Fruit fly (Drosophila melanogaster) whole organism, wandering third instar larva: ENCODE measurements around the gene CG10097.
A peak's percentile ranks its signal among the peaks of the same experiment; 100 is the strongest.

Experiments used
- HLH106 ChIP-seq: fragments of 200-800 bp; optimal IDR thresholded peaks from 3 replicates; lab custom pipeline; 2019; ENCODE audit warnings: missing biosample characterization, mild to moderate bottlenecking, missing genetic modification characterization, moderate library complexity
- Hr78 ChIP-seq: fragments of >200 bp; optimal IDR thresholded peaks from 2 replicates; lab custom pipeline; 2017; ENCODE audit warnings: missing biosample characterization, missing genetic modification characterization
- Myc ChIP-seq: fragments of >200 bp; optimal IDR thresholded peaks from 2 replicates; lab custom pipeline; 2017
- Sp1 ChIP-seq: fragments of 200-800 bp; sonication (Bioruptor generic); optimal IDR thresholded peaks from 3 replicates; lab custom pipeline; 2019; ENCODE audit warnings: missing biosample characterization, mild to moderate bottlenecking, missing genetic modification characterization, moderate library complexity
- br ChIP-seq: fragments of 200-800 bp; sonication (Bioruptor generic); optimal IDR thresholded peaks from 2 replicates; lab custom pipeline; 2016; ENCODE audit warnings: missing biosample characterization, missing genetic modification characterization
- brk ChIP-seq: fragments of 200-800 bp; sonication (Bioruptor generic); optimal IDR thresholded peaks from 2 replicates; lab custom pipeline; 2016; ENCODE audit warnings: missing biosample characterization, mild to moderate bottlenecking, missing genetic modification characterization
- h ChIP-seq: fragments of 200-800 bp; sonication (Bioruptor generic); optimal IDR thresholded peaks from 3 replicates; lab custom pipeline; 2016; ENCODE audit warnings: missing biosample characterization, mild to moderate bottlenecking, missing genetic modification characterization
- lola ChIP-seq: fragments of >200 bp; optimal IDR thresholded peaks from 2 replicates; lab custom pipeline; 2017; ENCODE audit warnings: missing biosample characterization, missing genetic modification characterization
- pan ChIP-seq: fragments of >200 bp; optimal IDR thresholded peaks from 2 replicates; lab custom pipeline; 2017
- psq ChIP-seq: fragments of 200-800 bp; sonication (Bioruptor generic); optimal IDR thresholded peaks from 3 replicates; lab custom pipeline; 2017; ENCODE audit warnings: missing biosample characterization, mild to moderate bottlenecking, missing genetic modification characterization, moderate library complexity

DNA sequence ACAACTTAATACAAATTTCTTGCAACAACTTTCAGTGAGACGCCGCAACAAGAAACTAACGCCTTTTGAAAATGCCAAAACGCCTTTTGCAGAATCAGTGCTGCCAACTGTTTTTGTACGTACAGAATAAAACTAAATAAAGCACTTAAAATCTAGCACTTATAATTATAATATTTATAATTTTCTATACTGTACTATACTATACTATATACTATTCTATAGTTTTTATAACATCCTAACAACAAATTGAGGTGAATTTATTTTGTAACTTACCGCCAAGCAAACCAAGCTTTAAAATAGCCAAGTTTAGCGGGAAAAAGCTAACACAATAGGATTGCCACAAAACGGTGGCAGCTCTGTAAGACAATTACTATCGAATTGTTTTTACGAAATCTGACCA, 38.0 kb upstream of the CG10097 start, which contains the start of the genes Aos1 and Srlp:
- TF ChIP-seq Sp1 (GFP tag; lab: Kevin White, UChicago) (peak; percentile 68), h (GFP tag; lab: Kevin White, UChicago) (no peak), br (GFP tag; lab: Kevin White, UChicago) (no peak), Myc (lab: Kevin White, UChicago) (peak; percentile 95), lola (no peak), brk (no peak), pan (no peak), psq (peak; percentile 46), Hr78 (GFP tag; lab: Kevin White, UChicago) (no peak), HLH106 (tag; lab: Kevin White, UChicago) (peak; percentile 74)
